Worm (Caenorhabditis elegans): ENCODE data around the gene T24E12.1.

Gene T24E12.1

ce11 chrII:3810550-3810949 lies 25.2 kb downstream of the T24E12.1 start (continued):
- TF ChIP-seq sox-4 (tag; optimal IDR thresholded peaks at IDR 0.05), result no peak
- peak; percentile 40 to 46 for TF ChIP-seq efl-1 (optimal IDR thresholded peaks at IDR 0.05)
- peak; percentile 28 to 95 for TF ChIP-seq efl-1 (GFP tag; optimal IDR thresholded peaks at IDR 0.05 in 1 of 2)
- TF ChIP-seq fkh-10 (GFP tag; optimal IDR thresholded peaks at IDR 0.05), result no peak
- no peak for TF ChIP-seq lin-15B (tag; optimal IDR thresholded peaks at IDR 0.05)
- no peak for TF ChIP-seq nhr-237 (tag; optimal IDR thresholded peaks at IDR 0.05)
- no peak for TF ChIP-seq ceh-82 (tag; optimal IDR thresholded peaks at IDR 0.05)
- no peak for TF ChIP-seq aha-1 (tag; optimal IDR thresholded peaks at IDR 0.05)
- peak; percentile 19 for TF ChIP-seq nhr-11 (tag; optimal IDR thresholded peaks at IDR 0.05)
- TF ChIP-seq unc-86 (tag; optimal IDR thresholded peaks at IDR 0.05), result no peak
- no peak for TF ChIP-seq unc-62 (GFP tag; optimal IDR thresholded peaks at IDR 0.05)
- no peak for TF ChIP-seq isw-1 (GFP tag; IDR thresholded peaks at IDR 0.05)
- peak; percentile 27 for TF ChIP-seq swsn-7 (tag; optimal IDR thresholded peaks at IDR 0.05)
- TF ChIP-seq dpl-1 (GFP tag; optimal IDR thresholded peaks at IDR 0.05), result peak in 2 of 3 experiments; percentile 17 to 42
- TF ChIP-seq nhr-84 (tag; optimal IDR thresholded peaks at IDR 0.05), result no peak
- peak; percentile 62 for TF ChIP-seq nhr-71 (tag; optimal IDR thresholded peaks at IDR 0.05)
- no peak for TF ChIP-seq aly-2 (tag; optimal IDR thresholded peaks at IDR 0.05)
- peak; percentile 32; the same call in 1 of the 2 replicates for TF ChIP-seq nhr-19 (GFP tag; conservative IDR thresholded peaks at IDR 0.05)
- TF ChIP-seq hlh-4 (tag; optimal IDR thresholded peaks at IDR 0.05), result no peak
- TF ChIP-seq lin-13 (GFP tag; optimal IDR thresholded peaks at IDR 0.05), result no peak
- no peak for TF ChIP-seq ztf-11 (tag; optimal IDR thresholded peaks at IDR 0.05)
- no peak for TF ChIP-seq ceh-8 (GFP tag; optimal IDR thresholded peaks at IDR 0.05)
- TF ChIP-seq vab-15 (tag; optimal IDR thresholded peaks at IDR 0.05), result no peak
- TF ChIP-seq elt-3 (tag; optimal IDR thresholded peaks at IDR 0.05), result no peak
- TF ChIP-seq xbp-1 (tag; optimal IDR thresholded peaks at IDR 0.05), result peak; percentile 23
- TF ChIP-seq rnt-1 (tag; optimal IDR thresholded peaks at IDR 0.05), result peak; percentile 30
- TF ChIP-seq pag-3 (tag; optimal IDR thresholded peaks at IDR 0.05; ENCODE audit: borderline replicate concordance, insufficient read depth), result no peak
- TF ChIP-seq lsy-2 (tag; optimal IDR thresholded peaks at IDR 0.05), result peak; percentile 37 to 60
- no peak for TF ChIP-seq pqm-1 (tag; optimal IDR thresholded peaks at IDR 0.05)
- peak; percentile 51 for TF ChIP-seq snu-23 (GFP tag; optimal IDR thresholded peaks at IDR 0.05)
- TF ChIP-seq dsc-1 (tag; optimal IDR thresholded peaks at IDR 0.05), result peak; percentile 24
- no peak for TF ChIP-seq ceh-63 (GFP tag; optimal IDR thresholded peaks at IDR 0.05)
- TF ChIP-seq tlp-1 (tag; optimal IDR thresholded peaks at IDR 0.05), result no peak
- TF ChIP-seq blmp-1 (tag; optimal IDR thresholded peaks at IDR 0.05), result peak; percentile 20
- TF ChIP-seq zip-4 (GFP tag; optimal IDR thresholded peaks at IDR 0.05), result no peak
- no peak for TF ChIP-seq snpc-4 (tag; optimal IDR thresholded peaks at IDR 0.05)
- TF ChIP-seq Y116A8C.19 (tag; optimal IDR thresholded peaks at IDR 0.05; ENCODE audit: borderline replicate concordance), result no peak
- peak; percentile 73 for TF ChIP-seq elt-2 (tag; optimal IDR thresholded peaks at IDR 0.05)
- no peak for TF ChIP-seq hpl-2 (GFP tag; optimal IDR thresholded peaks at IDR 0.05)
- no peak for TF ChIP-seq nhr-28 (tag; optimal IDR thresholded peaks at IDR 0.05)
- TF ChIP-seq C16A3.4 (tag; optimal IDR thresholded peaks at IDR 0.05), result no peak
- TF ChIP-seq tbx-2 (tag; optimal IDR thresholded peaks at IDR 0.05), result peak; percentile 32
- TF ChIP-seq ets-5 (GFP tag; IDR thresholded peaks at IDR 0.05), result no peak
- TF ChIP-seq lin-39 (tag; optimal IDR thresholded peaks at IDR 0.05), result no peak
- peak; percentile 47 for TF ChIP-seq nhr-85 (tag)
- TF ChIP-seq nhr-12 (tag; optimal IDR thresholded peaks at IDR 0.05), result no peak
- no peak for TF ChIP-seq fkh-4 (tag; optimal IDR thresholded peaks at IDR 0.05; ENCODE audit: borderline replicate concordance)
- TF ChIP-seq nhr-90 (tag; optimal IDR thresholded peaks at IDR 0.05; ENCODE audit: poor library complexity), result peak; percentile 25
- no peak for TF ChIP-seq nhr-77 (tag; optimal IDR thresholded peaks at IDR 0.05)
- no peak for TF ChIP-seq ceh-88 (GFP tag; IDR thresholded peaks at IDR 0.05)
- no peak for TF ChIP-seq irx-1 (tag; optimal IDR thresholded peaks at IDR 0.05)
- no peak for TF ChIP-seq ces-1 (GFP tag; optimal IDR thresholded peaks at IDR 0.05)
- TF ChIP-seq sup-37 (GFP tag; optimal IDR thresholded peaks at IDR 0.05), result no peak
- TF ChIP-seq alr-1 (tag; optimal IDR thresholded peaks at IDR 0.05; ENCODE audit: borderline replicate concordance), result no peak
